Fruit fly (Drosophila melanogaster) whole organism, embryonic: ENCODE results near the gene CG8206.

Experiments
- Atf3 ChIP-seq: fragments of 200-800 bp; sonication (Bioruptor generic); optimal IDR thresholded peaks from 3 replicates; lab custom pipeline; 2016; ENCODE audit warnings: missing biosample characterization, missing genetic modification characterization
- CG10147 ChIP-seq: fragments of 200-800 bp; sonication (Bioruptor generic); optimal IDR thresholded peaks from 2 replicates; lab custom pipeline; 2019; ENCODE audit warnings: missing biosample characterization, mild to moderate bottlenecking, missing genetic modification characterization, moderate library complexity
- CG10209 ChIP-seq: fragments of 200-800 bp; sonication (Bioruptor generic); optimal IDR thresholded peaks from 3 replicates; lab custom pipeline; 2017; ENCODE audit warnings: missing biosample characterization, mild to moderate bottlenecking, missing genetic modification characterization, missing genetic modification reagents
- CG10267 ChIP-seq: fragments of 200-800 bp; sonication (Bioruptor generic); optimal IDR thresholded peaks from 2 replicates; lab custom pipeline; 2018; ENCODE audit warnings: missing biosample characterization, mild to moderate bottlenecking, missing genetic modification characterization, moderate library complexity
- CG10565 ChIP-seq: fragments of 200-800 bp; sonication (Bioruptor generic); optimal IDR thresholded peaks from 3 replicates; lab custom pipeline; 2016; ENCODE audit warnings: missing biosample characterization, mild to moderate bottlenecking, missing genetic modification characterization
- CG11093 ChIP-seq: fragments of 200-800 bp; sonication (Bioruptor generic); IDR thresholded peaks from 3 replicates; pipeline ENCODE4 v1.3.6; 2022; ENCODE audit warnings: missing biosample characterization, missing genetic modification characterization
- CG11560 ChIP-seq: fragments of 200-800 bp; sonication (Bioruptor generic); IDR thresholded peaks from 3 replicates; pipeline ENCODE4 v1.3.6; 2022; ENCODE audit warnings: missing biosample characterization, missing genetic modification characterization
- CG12942 ChIP-seq: fragments of 200-800 bp; sonication (Bioruptor generic); optimal IDR thresholded peaks from 3 replicates; lab custom pipeline; 2016; ENCODE audit warnings: missing biosample characterization, missing genetic modification characterization
- CG15269 ChIP-seq: fragments of 200-800 bp; sonication (Bioruptor generic); optimal IDR thresholded peaks from 2 replicates; lab custom pipeline; 2018; ENCODE audit warnings: missing biosample characterization, mild to moderate bottlenecking, missing genetic modification characterization, moderate library complexity
- CG16815 ChIP-seq: fragments of 200-800 bp; sonication (Bioruptor generic); optimal IDR thresholded peaks from 3 replicates; lab custom pipeline; 2017; ENCODE audit warnings: missing biosample characterization, mild to moderate bottlenecking, missing genetic modification characterization
- CG31224 ChIP-seq: fragments of 200-800 bp; sonication (Bioruptor generic); IDR thresholded peaks from 2 replicates; pipeline ENCODE4 v1.3.6; 2022; ENCODE audit warnings: missing biosample characterization, missing genetic modification characterization
- CG31441 ChIP-seq: fragments of 200-800 bp; sonication (Bioruptor generic); IDR thresholded peaks from 2 replicates; pipeline ENCODE4 v1.3.6; 2022; ENCODE audit warnings: missing biosample characterization, missing genetic modification characterization
- CG3163 ChIP-seq: fragments of 200-800 bp; sonication (Bioruptor generic); optimal IDR thresholded peaks from 3 replicates; lab custom pipeline; 2016; ENCODE audit warnings: missing biosample characterization, missing genetic modification characterization
- CG32767 ChIP-seq: fragments of 200-800 bp; sonication (Bioruptor generic); IDR thresholded peaks from 2 replicates; pipeline ENCODE4 v1.3.6; 2022; ENCODE audit warnings: missing biosample characterization, missing genetic modification characterization
- CG32772 ChIP-seq: fragments of 200-800 bp; sonication (Bioruptor generic); IDR thresholded peaks from 2 replicates; pipeline ENCODE4 v1.3.6; 2022; ENCODE audit warnings: missing biosample characterization, missing genetic modification characterization
- CG4617 ChIP-seq: fragments of 200-800 bp; sonication (Bioruptor generic); optimal IDR thresholded peaks from 3 replicates; lab custom pipeline; 2016; ENCODE audit warnings: missing biosample characterization, missing genetic modification characterization, borderline replicate concordance
- CG6765 ChIP-seq: fragments of 200-800 bp; sonication (Bioruptor generic); optimal IDR thresholded peaks from 3 replicates; lab custom pipeline; 2017; ENCODE audit warnings: missing biosample characterization, mild to moderate bottlenecking, missing genetic modification characterization
- CG8359 ChIP-seq: fragments of 200-800 bp; sonication (Bioruptor generic); optimal IDR thresholded peaks from 2 replicates; lab custom pipeline; 2017; ENCODE audit warnings: missing biosample characterization, mild to moderate bottlenecking, missing genetic modification characterization, borderline replicate concordance
- Dad ChIP-seq: fragments of 200-800 bp; sonication (Bioruptor generic); optimal IDR thresholded peaks from 3 replicates; lab custom pipeline; 2016; ENCODE audit warnings: missing biosample characterization, missing genetic modification characterization
- ERR ChIP-seq: fragments of 200-800 bp; sonication (Bioruptor generic); optimal IDR thresholded peaks from 2 replicates; lab custom pipeline; 2016; ENCODE audit warnings: missing biosample characterization, missing genetic modification characterization
- Eip74EF ChIP-seq, 2 experiments: fragments of 200-800 bp in 1 of 2; fragments of >200 bp in 1 of 2; sonication (Bioruptor generic) in 1 of 2; optimal IDR thresholded peaks; 2 replicates each; lab custom pipeline; 2017 to 2019; ENCODE audit warnings: missing biosample characterization in 2 of 2, missing genetic modification characterization in 2 of 2, mild to moderate bottlenecking in 1 of 2, moderate library complexity in 1 of 2
- Fer1 ChIP-seq: fragments of 200-800 bp; sonication (Bioruptor generic); optimal IDR thresholded peaks from 2 replicates; lab custom pipeline; 2017; ENCODE audit warnings: missing biosample characterization, mild to moderate bottlenecking, missing genetic modification characterization
- Med ChIP-seq: fragments of 200-800 bp; sonication (Bioruptor generic); peaks from one replicate; lab custom pipeline; 2016; ENCODE audit warnings: missing biosample characterization, missing genetic modification characterization, mild to moderate bottlenecking, inconsistent platforms, moderate library complexity
- Oaz ChIP-seq: fragments of 200-800 bp; sonication (Bioruptor generic); IDR thresholded peaks from 2 replicates; pipeline ENCODE4 v1.3.6; 2022; ENCODE audit warnings: missing biosample characterization, missing genetic modification characterization
- PHDP ChIP-seq: fragments of 200-800 bp; sonication (Bioruptor generic); optimal IDR thresholded peaks from 3 replicates; lab custom pipeline; 2018; ENCODE audit warnings: missing biosample characterization, mild to moderate bottlenecking, missing genetic modification characterization, moderate library complexity
- YL-1 ChIP-seq: fragments of 200-800 bp; sonication (Bioruptor generic); optimal IDR thresholded peaks from 3 replicates; lab custom pipeline; 2017; ENCODE audit warnings: missing biosample characterization, mild to moderate bottlenecking, missing genetic modification characterization
- bigmax ChIP-seq: fragments of 200-800 bp; sonication (Bioruptor generic); optimal IDR thresholded peaks from 2 replicates; lab custom pipeline; 2018; ENCODE audit warnings: missing biosample characterization, mild to moderate bottlenecking, missing genetic modification characterization
- fd64A ChIP-seq: fragments of 200-800 bp; sonication (Bioruptor generic); optimal IDR thresholded peaks from 3 replicates; lab custom pipeline; 2018; ENCODE audit warnings: missing biosample characterization, mild to moderate bottlenecking, missing genetic modification characterization
- hbn ChIP-seq: fragments of 200-800 bp; sonication (Bioruptor generic); IDR thresholded peaks from 2 replicates; pipeline ENCODE4 v1.3.6; 2022; ENCODE audit warnings: missing biosample characterization, missing genetic modification characterization; ENCODE audit not compliant: partially characterized antibody
- her ChIP-seq: fragments of 200-800 bp; sonication (Bioruptor generic); optimal IDR thresholded peaks from 2 replicates; lab custom pipeline; 2016; ENCODE audit warnings: missing biosample characterization, missing genetic modification characterization
- jing ChIP-seq: fragments of 200-800 bp; sonication (Bioruptor generic); optimal IDR thresholded peaks from 2 replicates; lab custom pipeline; 2018; ENCODE audit warnings: missing biosample characterization, mild to moderate bottlenecking, missing genetic modification characterization
- lbe ChIP-seq: fragments of 200-800 bp; sonication (Bioruptor generic); optimal IDR thresholded peaks from 2 replicates; lab custom pipeline; 2016; ENCODE audit warnings: missing biosample characterization, mild to moderate bottlenecking, missing genetic modification characterization
- nau ChIP-seq: fragments of 200-800 bp; sonication (Bioruptor generic); optimal IDR thresholded peaks from 3 replicates; lab custom pipeline; 2017; ENCODE audit warnings: missing biosample characterization, mild to moderate bottlenecking, missing genetic modification characterization, missing genetic modification reagents
- pho ChIP-seq: fragments of 200-800 bp; sonication (Bioruptor generic); optimal IDR thresholded peaks from 2 replicates; lab custom pipeline; 2016; ENCODE audit warnings: missing biosample characterization, missing genetic modification characterization
- pum ChIP-seq: fragments of 200-800 bp; sonication (Bioruptor generic); optimal IDR thresholded peaks from 2 replicates; lab custom pipeline; 2016; ENCODE audit warnings: missing biosample characterization, missing genetic modification characterization
- repo ChIP-seq: fragments of 200-800 bp; sonication (Bioruptor generic); optimal IDR thresholded peaks from 2 replicates; lab custom pipeline; 2016; ENCODE audit warnings: missing biosample characterization, missing genetic modification characterization
- ro ChIP-seq: fragments of 200-800 bp; sonication (Bioruptor generic); IDR thresholded peaks from 2 replicates; pipeline ENCODE4 v1.3.6; 2022; ENCODE audit warnings: missing biosample characterization, missing genetic modification characterization
- seq ChIP-seq: fragments of 200-800 bp; sonication (Bioruptor generic); IDR thresholded peaks from 2 replicates; pipeline ENCODE4 v1.3.6; 2022; ENCODE audit warnings: missing biosample characterization, missing genetic modification characterization
- sima ChIP-seq: fragments of 200-800 bp; sonication (Bioruptor generic); optimal IDR thresholded peaks from 2 replicates; lab custom pipeline; 2016; ENCODE audit warnings: missing biosample characterization, missing genetic modification characterization
- stwl ChIP-seq: fragments of 200-800 bp; sonication (Bioruptor generic); optimal IDR thresholded peaks from 3 replicates; lab custom pipeline; 2018; ENCODE audit warnings: missing biosample characterization, mild to moderate bottlenecking, missing genetic modification characterization, moderate library complexity
- tgo ChIP-seq: fragments of 200-800 bp; sonication (Bioruptor generic); IDR thresholded peaks from 3 replicates; pipeline ENCODE4 v1.3.6; 2022; ENCODE audit warnings: missing biosample characterization, missing genetic modification characterization
- tin ChIP-seq: fragments of 200-800 bp; sonication (Bioruptor generic); optimal IDR thresholded peaks from 3 replicates; lab custom pipeline; 2016; ENCODE audit warnings: missing biosample characterization, missing genetic modification characterization

CG8206 gene

DNA sequence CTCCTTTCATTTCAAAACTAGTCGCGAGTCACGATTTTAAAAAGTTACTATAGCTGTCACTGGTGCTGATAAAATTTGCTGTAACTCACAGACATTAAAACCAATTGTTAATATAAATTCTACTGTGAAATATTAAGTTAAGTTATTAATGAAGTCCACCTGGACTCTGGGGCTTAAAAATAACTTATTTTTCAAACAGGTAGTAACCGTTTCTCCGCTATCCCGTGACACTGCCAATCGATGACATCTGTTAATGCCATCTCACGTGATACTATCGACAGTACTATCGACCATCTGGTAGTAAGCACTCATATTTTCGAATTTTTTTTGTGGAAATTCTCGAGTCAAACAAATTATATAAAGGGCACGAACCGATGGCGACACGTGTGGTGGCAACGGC is 5.0 kb upstream of the CG8206 start, which contains the start of the genes CG12379 and MagR (continued):
- no peak for TF ChIP-seq seq
- peak; percentile 69 for TF ChIP-seq CG10147 (GFP tag; lab: Kevin White, UChicago)
- TF ChIP-seq CG4617 (GFP tag; lab: Kevin White, UChicago) = peak; percentile 42
- TF ChIP-seq repo (GFP tag; lab: Kevin White, UChicago) = no peak
- no peak for TF ChIP-seq jing (GFP tag; lab: Kevin White, UChicago)
- no peak for TF ChIP-seq CG11093
- no peak for TF ChIP-seq sima (GFP tag; lab: Kevin White, UChicago)
- peak; percentile 48 for TF ChIP-seq Dad (GFP tag; lab: Kevin White, UChicago)
- TF ChIP-seq CG32767 (GFP tag; lab: Robert Waterston, UW) = no peak
- no peak for TF ChIP-seq nau (GFP tag; lab: Kevin White, UChicago)
- TF ChIP-seq stwl (tag; lab: Kevin White, UChicago) = no peak
- TF ChIP-seq ERR (GFP tag; lab: Kevin White, UChicago) = no peak
- TF ChIP-seq lbe (GFP tag; lab: Kevin White, UChicago) = no peak
- 0 out of 2 replicates have a peak, but pooled peaks have one; percentile 14 for TF ChIP-seq ro (GFP tag; lab: Robert Waterston, UW)
- TF ChIP-seq tin (GFP tag; lab: Kevin White, UChicago) = peak; percentile 61
- peak; percentile 3 for TF ChIP-seq CG12942
- no peak for TF ChIP-seq CG6765
- no peak for TF ChIP-seq CG16815
- peak; percentile 52 for TF ChIP-seq CG10267
- TF ChIP-seq CG32772 (GFP tag; lab: Robert Waterston, UW) = peak; percentile 53; the same call in 1 of the 2 replicates
- TF ChIP-seq fd64A (GFP tag; lab: Kevin White, UChicago) = no peak
- peak; percentile 67 for TF ChIP-seq Fer1 (GFP tag; lab: Kevin White, UChicago)
- peak; percentile 49; the same call in 1 of the 2 replicates for TF ChIP-seq CG31224 (GFP tag; lab: Robert Waterston, UW)
- peak; percentile 67 for TF ChIP-seq pho
- no peak for TF ChIP-seq CG3163 (GFP tag; lab: Kevin White, UChicago)
- TF ChIP-seq YL-1 (GFP tag; lab: Kevin White, UChicago) = peak; percentile 20
- no peak for TF ChIP-seq CG15269 (tag; lab: Kevin White, UChicago)
- TF ChIP-seq CG10565 (GFP tag; lab: Kevin White, UChicago) = no peak
- TF ChIP-seq PHDP (tag; lab: Kevin White, UChicago) = peak; percentile 30
- TF ChIP-seq bigmax (GFP tag; lab: Kevin White, UChicago) = no peak
- TF ChIP-seq hbn (GFP tag; lab: Robert Waterston, UW) = peak; percentile 66
- TF ChIP-seq CG31441 (GFP tag; lab: Robert Waterston, UW) = peak; percentile 96
- peak; percentile 42; the same call in 1 of the 3 replicates for TF ChIP-seq tgo (GFP tag; lab: Robert Waterston, UW)
- no peak for TF ChIP-seq Atf3 (GFP tag; lab: Kevin White, UChicago)
- TF ChIP-seq Eip74EF (GFP tag; optimal IDR thresholded peaks at IDR 0.05; lab: Kevin White, UChicago) = no peak
- no peak for TF ChIP-seq CG10209 (GFP tag; lab: Kevin White, UChicago)
- TF ChIP-seq her (GFP tag; lab: Kevin White, UChicago) = no peak
- TF ChIP-seq pum (GFP tag; lab: Kevin White, UChicago) = peak; percentile 55
- TF ChIP-seq Oaz (GFP tag; lab: Robert Waterston, UW) = peak; percentile 48; the same call in 1 of the 2 replicates
- peak; percentile 59; the same call in 1 of the 3 replicates for TF ChIP-seq CG11560
- peak; percentile 91 for TF ChIP-seq Med (GFP tag; lab: Kevin White, UChicago)
- TF ChIP-seq CG8359 (GFP tag; lab: Kevin White, UChicago) = no peak
